Fruit fly (Drosophila melanogaster): ENCODE results near the gene CG15385.

Gene CG15385

dm6 chr2L:2222377-2222776 lies 10.0 kb upstream of the CG15385 start:
- TF ChIP-seq CTCF (optimal IDR thresholded peaks at IDR 0.05) (no peak), CG8478 (optimal IDR thresholded peaks at IDR 0.05) (no peak)

- TF ChIP-seq CTCF (optimal IDR thresholded peaks at IDR 0.05) = no peak
- no peak for TF ChIP-seq CG8478 (optimal IDR thresholded peaks at IDR 0.05)
These were observed 9.3 kb upstream of the CG15385 start for dm6 chr2L:2221649-2222150.

- TF ChIP-seq CTCF (optimal IDR thresholded peaks at IDR 0.05) (no peak), CG8478 (optimal IDR thresholded peaks at IDR 0.05) (no peak)
These were observed 8.4 kb upstream of the CG15385 start, which contains the start of gene papi for dm6 chr2L:2220573-2221332. Gene papi (plus strand): TSS chr2L:2220748.

dm6 chr2L:2217067-2217684 lies 4.8 kb upstream of the CG15385 start, which contains the start of the genes CG15386, CG42371 and mio:
Gene CG15386 (minus strand): TSS chr2L:2217246.
Gene CG42371 (minus strand): TSS chr2L:2217246.
Gene mio (plus strand): TSS chr2L:2217290.
- TF ChIP-seq CTCF (optimal IDR thresholded peaks at IDR 0.05) (no peak), CG8478 (optimal IDR thresholded peaks at IDR 0.05) (no peak)

- TF ChIP-seq CTCF (optimal IDR thresholded peaks at IDR 0.05) (no peak), CG8478 (optimal IDR thresholded peaks at IDR 0.05) (no peak)
These were observed 3.7 kb upstream of the CG15385 start, which contains the start of gene daed for dm6 chr2L:2216065-2216464. Gene daed (minus strand): TSS chr2L:2216311.

dm6 chr2L:2214004-2214403 lies 1.6 kb upstream of the CG15385 start, which contains the start of the genes Uch and CG34174:
Gene Uch (minus strand): TSS chr2L:2214211.
Gene CG34174 (plus strand): TSS chr2L:2214266.
- TF ChIP-seq CTCF (optimal IDR thresholded peaks at IDR 0.05) = no peak
- no peak for TF ChIP-seq CG8478 (optimal IDR thresholded peaks at IDR 0.05)

- TF ChIP-seq CG8478 (optimal IDR thresholded peaks at IDR 0.05) (no peak), CTCF (optimal IDR thresholded peaks at IDR 0.05) (no peak)
These were observed 3.4 kb downstream of the CG15385 start, which contains the start of gene CG33124 for dm6 chr2L:2209002-2209401. Gene CG33124 (minus strand): TSS chr2L:2209102.

- no peak for TF ChIP-seq CG8478 (optimal IDR thresholded peaks at IDR 0.05)
- TF ChIP-seq CTCF (optimal IDR thresholded peaks at IDR 0.05) = no peak
These were observed 6.3 kb downstream of the CG15385 start, which contains the start of gene CG31668 for dm6 chr2L:2206066-2206465. Gene CG31668 (minus strand): TSS chr2L:2206166.

dm6 chr2L:2202853-2203717 lies 9.3 kb downstream of the CG15385 start:
- TF ChIP-seq CG8478 (optimal IDR thresholded peaks at IDR 0.05) (no peak), CTCF (optimal IDR thresholded peaks at IDR 0.05) (no peak)

dm6 chr2L:2202018-2202852 lies 10.1 kb downstream of the CG15385 start:
- TF ChIP-seq CTCF (optimal IDR thresholded peaks at IDR 0.05) (no peak), CG8478 (optimal IDR thresholded peaks at IDR 0.05) (no peak)

- TF ChIP-seq CTCF (optimal IDR thresholded peaks at IDR 0.05) (no peak), CG8478 (optimal IDR thresholded peaks at IDR 0.05) (no peak)
These were observed 11.2 kb downstream of the CG15385 start for dm6 chr2L:2201107-2201561.

- TF ChIP-seq CTCF (optimal IDR thresholded peaks at IDR 0.05) (no peak), CG8478 (optimal IDR thresholded peaks at IDR 0.05) (no peak)
These were observed 12.0 kb downstream of the CG15385 start for dm6 chr2L:2200136-2201036.

- TF ChIP-seq CTCF (optimal IDR thresholded peaks at IDR 0.05) (no peak), CG8478 (optimal IDR thresholded peaks at IDR 0.05) (no peak)
These were observed 13.0 kb downstream of the CG15385 start for dm6 chr2L:2199433-2199796.

Data from S2 (cell line).